Fruit fly (Drosophila melanogaster) whole organism, adult: ENCODE measurements around the gene Cdep.
A peak's percentile ranks its signal among the peaks of the same experiment; 100 is the strongest.

Experiments used
- CG11617 ChIP-seq: fragments of 200-800 bp; sonication (Bioruptor generic); optimal IDR thresholded peaks from 2 replicates; lab custom pipeline; 2017; ENCODE audit warnings: mild to moderate bottlenecking, missing biosample characterization, missing genetic modification reagents, missing genetic modification characterization
- CG14711 ChIP-seq: fragments of 200-800 bp; sonication (Bioruptor generic); optimal IDR thresholded peaks from 2 replicates; lab custom pipeline; 2018; ENCODE audit warnings: missing biosample characterization, mild to moderate bottlenecking, missing genetic modification characterization, moderate library complexity
- CG1620 ChIP-seq: fragments of 200-800 bp; sonication (Bioruptor generic); optimal IDR thresholded peaks from 2 replicates; lab custom pipeline; 2016; ENCODE audit warnings: missing biosample characterization, missing genetic modification characterization
- CG7101 ChIP-seq: fragments of 200-800 bp; sonication (Bioruptor generic); optimal IDR thresholded peaks from 2 replicates; lab custom pipeline; 2018; ENCODE audit warnings: missing biosample characterization, mild to moderate bottlenecking, missing genetic modification characterization, moderate library complexity
- Clk ChIP-seq: fragments of 200-800 bp; sonication (Bioruptor generic); optimal IDR thresholded peaks from 2 replicates; lab custom pipeline; 2017; ENCODE audit warnings: missing biosample characterization, missing genetic modification characterization
- Crg-1 ChIP-seq: fragments of 200-800 bp; sonication (Bioruptor generic); optimal IDR thresholded peaks from 2 replicates; lab custom pipeline; 2016; ENCODE audit warnings: missing biosample characterization, missing genetic modification characterization
- Mnt ChIP-seq: fragments of 200-800 bp; sonication (Bioruptor generic); optimal IDR thresholded peaks from 2 replicates; lab custom pipeline; 2016; ENCODE audit warnings: missing biosample characterization, mild to moderate bottlenecking, missing genetic modification characterization
- bab1 ChIP-seq: fragments of 200-800 bp; sonication (Bioruptor generic); optimal IDR thresholded peaks from 3 replicates; lab custom pipeline; 2019; ENCODE audit warnings: missing biosample characterization, mild to moderate bottlenecking, missing genetic modification characterization, moderate library complexity
- cic ChIP-seq: fragments of 200-800 bp; sonication (Bioruptor generic); optimal IDR thresholded peaks from 2 replicates; lab custom pipeline; 2017; ENCODE audit warnings: missing biosample characterization, mild to moderate bottlenecking, missing genetic modification characterization, moderate library complexity
- kay ChIP-seq: fragments of 200-800 bp; sonication (Bioruptor generic); peaks from one replicate; lab custom pipeline; 2016; ENCODE audit warnings: missing biosample characterization, missing genetic modification characterization, borderline replicate concordance
- ovo ChIP-seq: fragments of 200-800 bp; sonication (Bioruptor generic); optimal IDR thresholded peaks from 2 replicates; lab custom pipeline; 2016; ENCODE audit warnings: missing biosample characterization, missing genetic modification characterization
- tj ChIP-seq: fragments of 200-800 bp; sonication (Bioruptor generic); optimal IDR thresholded peaks from 3 replicates; lab custom pipeline; 2017; ENCODE audit warnings: missing biosample characterization, mild to moderate bottlenecking, missing genetic modification characterization, moderate library complexity
- toe ChIP-seq: fragments of 200-800 bp; sonication (Bioruptor generic); optimal IDR thresholded peaks from 2 replicates; lab custom pipeline; 2016; ENCODE audit warnings: missing biosample characterization, missing genetic modification characterization

DNA sequence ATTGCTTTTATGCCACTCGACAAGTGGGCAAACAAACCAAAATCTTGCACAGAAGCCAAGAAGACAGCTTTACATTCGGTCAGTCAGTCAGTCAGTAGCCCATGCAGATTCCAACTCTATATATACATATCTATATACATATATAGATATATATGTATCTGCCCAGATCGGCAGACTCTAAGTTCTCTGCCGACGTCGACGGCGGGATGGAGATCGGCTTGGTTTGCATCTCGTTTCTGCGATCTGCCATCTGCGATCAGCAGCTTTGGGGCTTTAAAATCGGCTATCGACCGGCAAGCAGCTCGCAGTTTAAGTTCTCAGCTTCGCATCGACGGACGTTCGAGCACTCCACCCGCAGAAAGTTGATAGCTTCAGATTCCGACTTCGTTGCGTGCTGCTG, 54.8 kb downstream of the Cdep start, which contains the start of gene Jhbp1:
- TF ChIP-seq Clk (GFP tag; lab: Kevin White, UChicago) (no peak), kay (GFP tag; lab: Kevin White, UChicago) (peak; percentile 7), CG11617 (GFP tag; lab: Kevin White, UChicago) (no peak), toe (GFP tag; lab: Kevin White, UChicago) (no peak), Crg-1 (GFP tag; lab: Kevin White, UChicago) (no peak), CG1620 (GFP tag; lab: Kevin White, UChicago) (no peak), Mnt (GFP tag; lab: Kevin White, UChicago) (no peak), ovo (no peak), cic (GFP tag; lab: Kevin White, UChicago) (no peak), CG14711 (tag; lab: Kevin White, UChicago) (no peak), CG7101 (tag; lab: Kevin White, UChicago) (no peak), tj (no peak), bab1 (GFP tag; lab: Kevin White, UChicago) (no peak)
